Worm (Caenorhabditis elegans): ENCODE data around the gene nhr-135.

The nhr-135 gene

ce11 chrV:7069605-7070004 lies 24.0 kb downstream of the nhr-135 start:
- no peak for TF ChIP-seq ZK185.1 (tag; optimal IDR thresholded peaks at IDR 0.05; ENCODE audit: poor library complexity, severe bottlenecking)
- TF ChIP-seq B0261.1 (tag; optimal IDR thresholded peaks at IDR 0.05): peak; percentile 64
- TF ChIP-seq hmg-20 (GFP tag; IDR thresholded peaks at IDR 0.05): no peak
- TF ChIP-seq lir-1 (GFP tag; conservative IDR thresholded peaks at IDR 0.05): no peak
- TF ChIP-seq aptf-3 (GFP tag; IDR thresholded peaks at IDR 0.05): no peak
- no peak for TF ChIP-seq K11D2.4 (GFP tag; IDR thresholded peaks at IDR 0.05)
- no peak for TF ChIP-seq cebp-2 (GFP tag; IDR thresholded peaks at IDR 0.05)
- TF ChIP-seq C17E4.6 (GFP tag; IDR thresholded peaks at IDR 0.05): no peak
- no peak for TF ChIP-seq pbrm-1 (GFP tag; IDR thresholded peaks at IDR 0.05)
- 0 out of 2 replicates have a peak, but pooled peaks have one; percentile 40 for TF ChIP-seq ztf-25 (GFP tag; IDR thresholded peaks at IDR 0.05)
- no peak for TF ChIP-seq fkh-3 (tag; optimal IDR thresholded peaks at IDR 0.05)
- no peak for TF ChIP-seq Y53F4B.3 (GFP tag; IDR thresholded peaks at IDR 0.05)
- no peak for TF ChIP-seq Y67H2A.10 (GFP tag; conservative IDR thresholded peaks at IDR 0.05)
- no peak for TF ChIP-seq mel-28 (tag; optimal IDR thresholded peaks at IDR 0.05; ENCODE audit: borderline replicate concordance)
- no peak for TF ChIP-seq ceh-40 (GFP tag; IDR thresholded peaks at IDR 0.05)
- no peak for TF ChIP-seq hlh-12 (tag; optimal IDR thresholded peaks at IDR 0.05)
- no peak for TF ChIP-seq attf-3 (GFP tag; conservative IDR thresholded peaks at IDR 0.05)
- no peak for TF ChIP-seq bed-2 (GFP tag; IDR thresholded peaks at IDR 0.05)
- TF ChIP-seq B0035.1 (tag; optimal IDR thresholded peaks at IDR 0.05): no peak
- 0 out of 2 replicates have a peak, but pooled peaks have one; percentile 11 for TF ChIP-seq madf-6 (GFP tag; IDR thresholded peaks at IDR 0.05)
- TF ChIP-seq atf-7 (tag; optimal IDR thresholded peaks at IDR 0.05): no peak
- TF ChIP-seq hrde-1 (tag; optimal IDR thresholded peaks at IDR 0.05; ENCODE audit: borderline replicate concordance): no peak
- no peak for TF ChIP-seq ztf-28 (GFP tag; IDR thresholded peaks at IDR 0.05)
- no peak for TF ChIP-seq ceh-79 (tag; optimal IDR thresholded peaks at IDR 0.05)
- TF ChIP-seq ceh-58 (GFP tag; IDR thresholded peaks at IDR 0.05): no peak
- no peak for TF ChIP-seq nhr-80 (tag; optimal IDR thresholded peaks at IDR 0.05)
- no peak for TF ChIP-seq hlh-26 (GFP tag; conservative IDR thresholded peaks at IDR 0.05)
- no peak for TF ChIP-seq F23B12.7 (tag; optimal IDR thresholded peaks at IDR 0.05; ENCODE audit: insufficient read depth)
- no peak for TF ChIP-seq snpc-1.1 (tag; optimal IDR thresholded peaks at IDR 0.05; ENCODE audit: insufficient read depth)
- TF ChIP-seq die-1 (tag; optimal IDR thresholded peaks at IDR 0.05): no peak
- TF ChIP-seq snpc-4 (GFP tag; optimal IDR thresholded peaks at IDR 0.05): no peak
- peak in 1 of 4 experiments; percentile 8 for TF ChIP-seq snpc-4 (tag; optimal IDR thresholded peaks at IDR 0.05)
- TF ChIP-seq B0336.3 (GFP tag; IDR thresholded peaks at IDR 0.05): no peak
- 0 out of 2 replicates have a peak, but pooled peaks have one; percentile 10 for TF ChIP-seq hmg-1.2 (GFP tag; IDR thresholded peaks at IDR 0.05)
- TF ChIP-seq F33H1.4 (GFP tag; IDR thresholded peaks at IDR 0.05): no peak
- TF ChIP-seq lin-54 (GFP tag; optimal IDR thresholded peaks at IDR 0.05): no peak
- TF ChIP-seq nfya-1 (tag; optimal IDR thresholded peaks at IDR 0.05; ENCODE audit: borderline replicate concordance, insufficient read depth): no peak
- TF ChIP-seq akir-1 (GFP tag; optimal IDR thresholded peaks at IDR 0.05): no peak
- TF ChIP-seq F22D6.2 (tag; optimal IDR thresholded peaks at IDR 0.05): no peak
- no peak for TF ChIP-seq nfyb-1 (GFP tag; IDR thresholded peaks at IDR 0.05)
- no peak for TF ChIP-seq C06A6.2 (GFP tag; conservative IDR thresholded peaks at IDR 0.05)
- TF ChIP-seq F39B2.1 (GFP tag; IDR thresholded peaks at IDR 0.05): no peak
- TF ChIP-seq unc-130 (GFP tag; optimal IDR thresholded peaks at IDR 0.05): no peak
- no peak for TF ChIP-seq ekl-4 (GFP tag; IDR thresholded peaks at IDR 0.05)
- TF ChIP-seq Y95B8A.8 (GFP tag; IDR thresholded peaks at IDR 0.05): no peak
- no peak for TF ChIP-seq ztf-18 (tag; optimal IDR thresholded peaks at IDR 0.05)
- TF ChIP-seq lin-26 (GFP tag; IDR thresholded peaks at IDR 0.05): peak; percentile 55; the same call in 1 of the 2 replicates
- no peak for TF ChIP-seq Y79H2A.3 (GFP tag; conservative IDR thresholded peaks at IDR 0.05)
- no peak for TF ChIP-seq chd-7 (tag; optimal IDR thresholded peaks at IDR 0.05)

Measured in whole organism, young adult.